Worm (Caenorhabditis elegans): ENCODE data around the gene C13A2.7.

DNA sequence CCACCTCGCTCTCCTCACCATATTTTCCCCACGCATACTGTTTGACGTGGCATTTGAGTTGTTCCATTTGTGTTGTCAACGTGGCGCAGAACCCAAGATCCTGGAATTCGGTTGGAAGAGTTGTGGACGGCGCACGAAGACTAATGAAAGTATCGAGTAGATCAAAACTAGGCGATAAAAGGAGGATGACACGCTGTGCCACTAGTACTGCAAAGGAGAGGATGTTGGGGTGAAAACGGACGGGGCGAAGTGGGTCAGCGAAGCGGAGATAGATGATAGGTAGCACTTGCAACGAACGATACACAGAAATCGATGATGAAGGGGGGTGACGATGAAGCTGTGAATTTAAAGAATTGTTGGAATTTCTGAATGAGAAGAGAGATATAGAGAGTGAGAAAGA lies 19.2 kb upstream of the C13A2.7 start, which contains the start of gene C05C8.7:
- TF ChIP-seq ztf-29 (GFP tag; IDR thresholded peaks at IDR 0.05) (no peak), T22C8.4 (GFP tag; IDR thresholded peaks at IDR 0.05) (no peak), ref-1 (GFP tag; conservative IDR thresholded peaks at IDR 0.05) (no peak), med-1 (GFP tag; optimal IDR thresholded peaks at IDR 0.05; ENCODE audit: insufficient read depth) (no peak), cog-1 (tag; optimal IDR thresholded peaks at IDR 0.05) (no peak), ztf-23 (GFP tag; IDR thresholded peaks at IDR 0.05) (no peak), flt-1 (GFP tag; IDR thresholded peaks at IDR 0.05) (0 out of 2 replicates have a peak, but pooled peaks have one; percentile 51)
